Fruit fly (Drosophila melanogaster): ENCODE data around the gene Ku80.

DNA sequence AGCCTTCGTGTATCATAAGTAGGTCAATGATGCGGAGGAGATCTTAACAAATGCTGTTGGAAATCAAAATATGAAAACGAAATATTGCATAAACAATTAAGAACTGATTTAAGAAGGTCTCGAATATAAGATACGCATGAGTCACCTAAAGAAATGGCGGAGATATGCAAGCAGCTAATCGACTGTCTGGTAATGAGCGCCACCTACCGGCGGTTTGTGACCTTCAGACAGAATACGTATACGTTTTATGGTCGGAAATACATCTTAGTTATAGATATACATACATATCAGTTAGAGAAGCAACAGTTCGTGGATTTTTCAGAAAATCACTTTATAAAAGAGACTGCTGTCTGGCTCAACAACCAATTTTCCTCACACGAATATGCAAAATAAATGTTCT lies 12.0 kb upstream of the Ku80 start:
- TF ChIP-seq CG8159 (tag; optimal IDR thresholded peaks at IDR 0.05) (no peak), EcR (GFP tag; optimal IDR thresholded peaks at IDR 0.05) (no peak), CG9948 (tag; optimal IDR thresholded peaks at IDR 0.05) (no peak), D1 (tag; optimal IDR thresholded peaks at IDR 0.05) (no peak), CG4496 (GFP tag; IDR thresholded peaks at IDR 0.05) (no peak), CG34367 (tag; optimal IDR thresholded peaks at IDR 0.05) (no peak), Ets98B (GFP tag; IDR thresholded peaks at IDR 0.05) (no peak), CG13204 (GFP tag; optimal IDR thresholded peaks at IDR 0.05) (no peak), gl (tag; optimal IDR thresholded peaks at IDR 0.05) (no peak), Pif1B (GFP tag; optimal IDR thresholded peaks at IDR 0.05) (no peak)
